Fruit fly (Drosophila melanogaster): ENCODE results near the gene CG9356.

- no peak for TF ChIP-seq Doc3 (GFP tag; IDR thresholded peaks at IDR 0.05; ENCODE audit: partially characterized antibody)
- TF ChIP-seq Scr (GFP tag; IDR thresholded peaks at IDR 0.05; ENCODE audit: partially characterized antibody): no peak
- TF ChIP-seq CG14965 (GFP tag; optimal IDR thresholded peaks at IDR 0.05; ENCODE audit: borderline replicate concordance): no peak
- TF ChIP-seq ap (GFP tag; IDR thresholded peaks at IDR 0.05): no peak
- no peak for TF ChIP-seq twi (tag; optimal IDR thresholded peaks at IDR 0.05)
- TF ChIP-seq CG6689 (GFP tag; IDR thresholded peaks at IDR 0.05): 0 out of 2 replicates have a peak, but pooled peaks have one; percentile 12
- no peak for TF ChIP-seq crp (GFP tag; optimal IDR thresholded peaks at IDR 0.05)
- no peak for TF ChIP-seq BEAF-32 (GFP tag; optimal IDR thresholded peaks at IDR 0.05)
- no peak for TF ChIP-seq h (optimal IDR thresholded peaks at IDR 0.05)
- TF ChIP-seq crc (GFP tag; optimal IDR thresholded peaks at IDR 0.05): no peak
Measured at dm6 chr3R:9385987-9386386, 18.1 kb downstream of the CG9356 start.

Data from whole organism, embryonic.